Fruit fly (Drosophila melanogaster) whole organism, embryonic: ENCODE measurements around the gene CG12301.
A peak's percentile ranks its signal among the peaks of the same experiment; 100 is the strongest.

Experiments used
- Bgb ChIP-seq: fragments of 200-800 bp; sonication (Bioruptor generic); IDR thresholded peaks from 2 replicates; pipeline ENCODE4 v1.3.6; 2022; ENCODE audit warnings: missing biosample characterization, missing genetic modification characterization; ENCODE audit not compliant: partially characterized antibody
- CG10267 ChIP-seq: fragments of 200-800 bp; sonication (Bioruptor generic); optimal IDR thresholded peaks from 2 replicates; lab custom pipeline; 2018; ENCODE audit warnings: missing biosample characterization, mild to moderate bottlenecking, missing genetic modification characterization, moderate library complexity
- CG11695 ChIP-seq: fragments of 200-800 bp; sonication (Bioruptor generic); IDR thresholded peaks from 3 replicates; pipeline ENCODE4 v1.3.6; 2022; ENCODE audit warnings: missing biosample characterization, missing genetic modification characterization
- CG13775 ChIP-seq: fragments of 200-800 bp; sonication (Bioruptor generic); optimal IDR thresholded peaks from 3 replicates; lab custom pipeline; 2017; ENCODE audit warnings: missing biosample characterization, mild to moderate bottlenecking, missing genetic modification characterization
- CG15011 ChIP-seq: fragments of 200-800 bp; sonication (Bioruptor generic); optimal IDR thresholded peaks from 3 replicates; lab custom pipeline; 2018; ENCODE audit warnings: missing biosample characterization, mild to moderate bottlenecking, missing genetic modification characterization
- CG16813 ChIP-seq: fragments of 200-800 bp; sonication (Bioruptor generic); IDR thresholded peaks from 3 replicates; pipeline ENCODE4 v1.3.6; 2022; ENCODE audit warnings: missing biosample characterization, missing genetic modification characterization; ENCODE audit not compliant: partially characterized antibody
- CG17359 ChIP-seq: fragments of 200-800 bp; sonication (Bioruptor generic); optimal IDR thresholded peaks from 3 replicates; lab custom pipeline; 2018; ENCODE audit warnings: missing biosample characterization, mild to moderate bottlenecking, missing genetic modification characterization, moderate library complexity
- CG2199 ChIP-seq: fragments of 200-800 bp; sonication (Bioruptor generic); IDR thresholded peaks from 3 replicates; pipeline ENCODE4 v1.3.6; 2022; ENCODE audit warnings: missing biosample characterization, missing genetic modification characterization
- CG2889 ChIP-seq: fragments of 200-800 bp; sonication (Bioruptor generic); IDR thresholded peaks from 3 replicates; pipeline ENCODE4 v1.3.6; 2022; ENCODE audit warnings: missing biosample characterization, missing genetic modification characterization
- CG6689 ChIP-seq: fragments of 200-800 bp; sonication (Bioruptor generic); IDR thresholded peaks from 2 replicates; pipeline ENCODE4 v1.3.6; 2022; ENCODE audit warnings: missing biosample characterization, missing genetic modification characterization
- CG7271 ChIP-seq: fragments of 200-800 bp; sonication (Bioruptor generic); optimal IDR thresholded peaks from 2 replicates; lab custom pipeline; 2018; ENCODE audit warnings: missing biosample characterization, mild to moderate bottlenecking, missing genetic modification characterization, moderate library complexity
- CG7556 ChIP-seq: fragments of 200-800 bp; sonication (Bioruptor generic); optimal IDR thresholded peaks from 2 replicates; lab custom pipeline; 2017; ENCODE audit warnings: missing biosample characterization, mild to moderate bottlenecking, missing genetic modification characterization
- CG7786 ChIP-seq: fragments of 200-800 bp; sonication (Bioruptor generic); optimal IDR thresholded peaks from 2 replicates; lab custom pipeline; 2016; ENCODE audit warnings: missing biosample characterization, missing genetic modification characterization
- CG8290 ChIP-seq, 3 experiments: fragments of 200-800 bp; sonication (Bioruptor generic); optimal IDR thresholded peaks; 2 replicates each; lab custom pipeline; 2016 to 2019; ENCODE audit warnings: missing biosample characterization in 3 of 3, missing genetic modification characterization in 3 of 3, mild to moderate bottlenecking in 2 of 3, moderate library complexity in 1 of 3
- CG8478 ChIP-seq: fragments of >200 bp; optimal IDR thresholded peaks from 2 replicates; lab custom pipeline; 2018
- CG8924 ChIP-seq: fragments of 200-800 bp; optimal IDR thresholded peaks from 3 replicates; lab custom pipeline; 2019; ENCODE audit warnings: missing biosample characterization, mild to moderate bottlenecking, missing genetic modification characterization, moderate library complexity
- CTCF ChIP-seq: fragments of 200-800 bp; sonication (Bioruptor generic); optimal IDR thresholded peaks from 2 replicates; lab custom pipeline; 2017; ENCODE audit warnings: missing biosample characterization, mild to moderate bottlenecking, missing genetic modification characterization, moderate library complexity
- CoRest ChIP-seq: fragments of 200-800 bp; sonication (Bioruptor generic); optimal IDR thresholded peaks from 3 replicates; lab custom pipeline; 2018; ENCODE audit warnings: missing biosample characterization, mild to moderate bottlenecking, missing genetic modification characterization, moderate library complexity
- Doc3 ChIP-seq: fragments of 200-800 bp; sonication (Bioruptor generic); IDR thresholded peaks from 3 replicates; pipeline ENCODE4 v1.3.6; 2022; ENCODE audit warnings: missing biosample characterization, missing genetic modification characterization; ENCODE audit not compliant: partially characterized antibody
- Drgx ChIP-seq: fragments of 200-800 bp; sonication (Bioruptor generic); IDR thresholded peaks from 2 replicates; pipeline ENCODE4 v1.3.6; 2022; ENCODE audit warnings: missing biosample characterization, missing genetic modification characterization
- Ets97D ChIP-seq: fragments of 200-800 bp; sonication (Bioruptor generic); optimal IDR thresholded peaks from 3 replicates; lab custom pipeline; 2016; ENCODE audit warnings: missing biosample characterization, missing genetic modification characterization
- Hr51 ChIP-seq, 2 experiments: fragments of 200-800 bp; sonication (Bioruptor generic); optimal IDR thresholded peaks; 2 replicates in 1 of 2; 3 replicates in 1 of 2; lab custom pipeline; 2016 to 2018; ENCODE audit warnings: missing biosample characterization in 2 of 2, missing genetic modification characterization in 2 of 2, mild to moderate bottlenecking in 1 of 2, moderate library complexity in 1 of 2
- Jarid2 ChIP-seq: fragments of 200-800 bp; sonication (Bioruptor generic); optimal IDR thresholded peaks from 3 replicates; lab custom pipeline; 2017; ENCODE audit warnings: mild to moderate bottlenecking, missing biosample characterization, missing genetic modification reagents, missing genetic modification characterization
- Max ChIP-seq: fragments of 200-800 bp; sonication (Bioruptor generic); optimal IDR thresholded peaks from 2 replicates; lab custom pipeline; 2016; ENCODE audit warnings: missing biosample characterization, mild to moderate bottlenecking, missing genetic modification characterization
- Nf-YC ChIP-seq: fragments of 200-800 bp; optimal IDR thresholded peaks from 3 replicates; lab custom pipeline; 2019; ENCODE audit warnings: missing biosample characterization, mild to moderate bottlenecking, missing genetic modification characterization, moderate library complexity
- PHDP ChIP-seq: fragments of 200-800 bp; sonication (Bioruptor generic); optimal IDR thresholded peaks from 3 replicates; lab custom pipeline; 2018; ENCODE audit warnings: missing biosample characterization, mild to moderate bottlenecking, missing genetic modification characterization, moderate library complexity
- Pdp1 ChIP-seq, 2 experiments: fragments of 200-800 bp; sonication (Bioruptor generic); optimal IDR thresholded peaks; 3 replicates each; lab custom pipeline; 2016; ENCODE audit warnings: missing biosample characterization in 2 of 2, missing genetic modification characterization in 2 of 2, mild to moderate bottlenecking in 1 of 2, moderate library complexity in 1 of 2
- ac ChIP-seq: fragments of 200-800 bp; sonication (Bioruptor generic); optimal IDR thresholded peaks from 3 replicates; lab custom pipeline; 2017; ENCODE audit warnings: missing biosample characterization, mild to moderate bottlenecking, missing genetic modification characterization
- fd3F ChIP-seq: fragments of 200-800 bp; sonication (Bioruptor generic); optimal IDR thresholded peaks from 2 replicates; lab custom pipeline; 2018; ENCODE audit warnings: missing biosample characterization, mild to moderate bottlenecking, missing genetic modification characterization, moderate library complexity
- hb ChIP-seq: fragments of 200-800 bp; sonication (Bioruptor generic); IDR thresholded peaks from 3 replicates; pipeline ENCODE4 v1.3.6; 2022; ENCODE audit warnings: missing biosample characterization, missing genetic modification characterization; ENCODE audit not compliant: partially characterized antibody
- hth ChIP-seq: fragments of >200 bp; optimal IDR thresholded peaks from 2 replicates; lab custom pipeline; 2017; ENCODE audit warnings: inconsistent platforms
- jigr1 ChIP-seq: fragments of 200-800 bp; sonication (Bioruptor generic); IDR thresholded peaks from 3 replicates; pipeline ENCODE4 v1.3.6; 2022; ENCODE audit warnings: missing biosample characterization, missing genetic modification characterization
- kay ChIP-seq: fragments of 200-800 bp; sonication (Bioruptor generic); optimal IDR thresholded peaks from 2 replicates; lab custom pipeline; 2016; ENCODE audit warnings: missing biosample characterization, missing genetic modification characterization
- knrl ChIP-seq: fragments of 200-800 bp; sonication (Bioruptor generic); IDR thresholded peaks from 3 replicates; pipeline ENCODE4 v1.3.6; 2022; ENCODE audit warnings: missing biosample characterization, missing genetic modification characterization; ENCODE audit not compliant: partially characterized antibody
- mirr ChIP-seq: fragments of 200-800 bp; sonication (Bioruptor generic); optimal IDR thresholded peaks from 3 replicates; lab custom pipeline; 2018; ENCODE audit warnings: missing biosample characterization, mild to moderate bottlenecking, missing genetic modification characterization
- nau ChIP-seq: fragments of 200-800 bp; sonication (Bioruptor generic); optimal IDR thresholded peaks from 3 replicates; lab custom pipeline; 2017; ENCODE audit warnings: missing biosample characterization, mild to moderate bottlenecking, missing genetic modification characterization, missing genetic modification reagents
- onecut ChIP-seq: fragments of 200-800 bp; sonication (Bioruptor generic); IDR thresholded peaks from 2 replicates; pipeline ENCODE4 v1.3.6; 2022; ENCODE audit warnings: missing biosample characterization, missing genetic modification characterization
- pho ChIP-seq: fragments of 200-800 bp; sonication (Bioruptor generic); optimal IDR thresholded peaks from 2 replicates; lab custom pipeline; 2016; ENCODE audit warnings: missing biosample characterization, missing genetic modification characterization
- prd ChIP-seq, 3 experiments: fragments of >200 bp in 2 of 3; fragments of 200-800 bp in 1 of 3; sonication (Bioruptor generic) in 1 of 3; optimal IDR thresholded peaks in 2 of 3; IDR thresholded peaks in 1 of 3; 2 replicates in 2 of 3; 3 replicates in 1 of 3; pipeline versions ENCODE4 v1.3.6 to Lab custom; 2017 to 2022; ENCODE audit warnings: missing biosample characterization in 1 of 3, missing genetic modification characterization in 1 of 3
- ranshi ChIP-seq: fragments of 200-800 bp; sonication (Bioruptor generic); IDR thresholded peaks from 2 replicates; pipeline ENCODE4 v1.3.6; 2022; ENCODE audit warnings: missing biosample characterization, missing genetic modification characterization
- seq ChIP-seq: fragments of 200-800 bp; sonication (Bioruptor generic); IDR thresholded peaks from 2 replicates; pipeline ENCODE4 v1.3.6; 2022; ENCODE audit warnings: missing biosample characterization, missing genetic modification characterization
- sna ChIP-seq: fragments of 200-800 bp; sonication (Bioruptor generic); IDR thresholded peaks from 2 replicates; pipeline ENCODE4 v1.3.6; 2022; ENCODE audit warnings: missing biosample characterization, missing genetic modification characterization; ENCODE audit not compliant: partially characterized antibody
- sqz ChIP-seq: fragments of 200-800 bp; sonication (Bioruptor generic); optimal IDR thresholded peaks from 3 replicates; lab custom pipeline; 2018; ENCODE audit warnings: missing biosample characterization, mild to moderate bottlenecking, missing genetic modification characterization
- stwl ChIP-seq: fragments of 200-800 bp; sonication (Bioruptor generic); optimal IDR thresholded peaks from 3 replicates; lab custom pipeline; 2018; ENCODE audit warnings: missing biosample characterization, mild to moderate bottlenecking, missing genetic modification characterization, moderate library complexity
- trh ChIP-seq: fragments of 200-800 bp; sonication (Bioruptor generic); optimal IDR thresholded peaks from 2 replicates; lab custom pipeline; 2016; ENCODE audit warnings: missing biosample characterization, missing genetic modification characterization
- unpg ChIP-seq: fragments of 200-800 bp; sonication (Bioruptor generic); optimal IDR thresholded peaks from 3 replicates; lab custom pipeline; 2018; ENCODE audit warnings: missing biosample characterization, mild to moderate bottlenecking, missing genetic modification characterization, moderate library complexity

The CG12301 gene

DNA sequence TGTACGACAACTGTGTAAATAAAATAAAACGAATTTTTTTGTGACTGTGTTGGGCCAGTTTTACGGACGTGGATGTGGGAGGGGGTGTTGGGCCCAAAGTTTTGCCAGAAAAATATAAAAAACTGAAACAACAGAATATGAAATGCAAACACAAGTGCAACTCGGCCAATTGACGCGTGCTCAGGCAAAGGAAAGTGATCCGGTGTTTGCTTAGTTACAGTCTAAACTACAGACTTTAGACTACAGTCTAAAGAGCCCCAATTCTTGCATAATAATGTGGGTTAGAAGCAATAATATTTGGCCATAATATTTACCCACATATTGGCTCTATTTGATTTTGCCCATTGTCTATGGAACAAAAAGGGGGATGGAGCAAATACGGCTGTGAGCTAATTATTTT is 31.8 kb upstream of the CG12301 start (continued):
- TF ChIP-seq fd3F, result peak; percentile 45
- TF ChIP-seq hth (lab: Kevin White, UChicago), result no peak
- peak; percentile 30; the same call in 2 of the 3 replicates for TF ChIP-seq CG11695
- TF ChIP-seq PHDP (tag; lab: Kevin White, UChicago), result peak; percentile 26
- no peak for TF ChIP-seq ranshi (GFP tag; lab: Robert Waterston, UW)
- peak; percentile 23 for TF ChIP-seq CG7556
- peak; percentile 7 for TF ChIP-seq unpg
- no peak for TF ChIP-seq CG8290 (GFP tag; optimal IDR thresholded peaks at IDR 0.05; lab: Kevin White, UChicago)
- TF ChIP-seq CG8290 (tag; optimal IDR thresholded peaks at IDR 0.05; lab: Kevin White, UChicago), result peak in 1 of 2 experiments; percentile 61
- TF ChIP-seq CoRest, result peak; percentile 4
- 0 out of 2 replicates have a peak, but pooled peaks have one; percentile 19 for TF ChIP-seq seq (GFP tag; lab: Robert Waterston, UW)

DNA sequence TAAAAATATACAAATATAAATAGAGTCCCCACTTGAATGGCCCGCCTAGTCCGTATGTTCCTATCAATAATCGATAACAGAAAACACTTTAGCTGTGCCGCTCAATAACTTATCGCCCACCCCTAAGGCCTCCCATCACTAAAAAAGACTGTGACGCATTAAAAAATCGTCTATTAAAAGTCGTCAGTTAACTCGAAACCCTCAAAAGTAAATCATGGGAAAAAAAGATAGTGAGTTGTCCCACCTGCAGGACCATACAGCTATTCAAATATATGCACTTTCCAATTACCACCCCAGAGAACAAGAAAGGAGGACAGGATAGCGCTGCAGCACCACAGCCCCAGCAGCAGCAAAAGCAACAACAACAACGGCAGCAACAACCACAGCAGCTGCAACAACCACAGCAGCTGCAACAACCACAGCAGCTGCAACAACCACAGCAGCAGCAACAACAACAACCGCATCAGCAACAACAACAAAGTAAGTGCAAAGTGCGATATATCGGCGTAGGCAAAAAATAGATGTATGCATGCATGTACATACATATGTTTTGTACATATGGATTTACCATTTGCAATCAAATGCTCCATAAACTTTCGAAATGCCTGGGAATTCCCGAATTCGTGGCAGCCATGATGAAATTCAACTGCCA is 26.5 kb upstream of the CG12301 start, which contains the start of gene AGO2:
TSS of gene AGO2 (plus strand) at position 121 of the 652 bp plus-strand sequence.
- TF ChIP-seq CG6689 (GFP tag; lab: Robert Waterston, UW) (0 out of 2 replicates have a peak, but pooled peaks have one; percentile 28), Ets97D (peak; percentile 17), stwl (tag; lab: Kevin White, UChicago) (peak; percentile 55), Nf-YC (tag; lab: Kevin White, UChicago) (peak; percentile 19), Bgb (GFP tag; lab: Robert Waterston, UW) (peak; percentile 82), CG10267 (peak; percentile 41), Jarid2 (peak; percentile 38), CTCF (peak; percentile 61), Drgx (GFP tag; lab: Robert Waterston, UW) (peak; percentile 89), Doc3 (peak; percentile 45; the same call in 1 of the 3 replicates), CG13775 (no peak), hb (GFP tag; lab: Robert Waterston, UW) (peak; percentile 68; the same call in 2 of the 3 replicates), ac (GFP tag; lab: Kevin White, UChicago) (peak; percentile 55), CoRest (peak; percentile 23), CG15011 (GFP tag; lab: Kevin White, UChicago) (no peak), sna (GFP tag; lab: Robert Waterston, UW) (peak; percentile 60), sqz (GFP tag; lab: Kevin White, UChicago) (no peak), nau (peak; percentile 46), jigr1 (GFP tag; lab: Robert Waterston, UW) (no peak), pho (GFP tag; lab: Kevin White, UChicago) (peak; percentile 10), CG8290 (GFP tag; optimal IDR thresholded peaks at IDR 0.05; lab: Kevin White, UChicago) (peak; percentile 2), CG8290 (tag; optimal IDR thresholded peaks at IDR 0.05; lab: Kevin White, UChicago) (no peak), CG2889 (GFP tag; lab: Robert Waterston, UW) (no peak), prd (optimal IDR thresholded peaks at IDR 0.05; lab: Kevin White, UChicago) (no peak), prd (GFP tag; IDR thresholded peaks at IDR 0.05; lab: Robert Waterston, UW) (0 out of 3 replicates have a peak, but pooled peaks have one; percentile 14), mirr (GFP tag; lab: Kevin White, UChicago) (peak; percentile 32), CG7786 (no peak), Max (no peak), CG17359 (tag; lab: Kevin White, UChicago) (no peak), trh (GFP tag; lab: Kevin White, UChicago) (no peak), Pdp1 (GFP tag; optimal IDR thresholded peaks at IDR 0.05; lab: Kevin White, UChicago) (peak in 1 of 2 experiments; percentile 44), CG8478 (lab: Kevin White, UChicago) (no peak), CG7271 (peak; percentile 48), ranshi (GFP tag; lab: Robert Waterston, UW) (no peak), onecut (peak; percentile 47), CG16813 (GFP tag; lab: Robert Waterston, UW) (peak; percentile 68; the same call in 2 of the 3 replicates), CG2199 (GFP tag; lab: Robert Waterston, UW) (0 out of 3 replicates have a peak, but pooled peaks have one; percentile 46), unpg (peak; percentile 6), kay (GFP tag; lab: Kevin White, UChicago) (peak; percentile 91), knrl (peak; percentile 52; the same call in 2 of the 3 replicates), CG8924 (tag; lab: Kevin White, UChicago) (peak; percentile 38), Hr51 (GFP tag; optimal IDR thresholded peaks at IDR 0.05; lab: Kevin White, UChicago) (peak in 1 of 2 experiments; percentile 61)
